Fruit fly (Drosophila melanogaster) whole organism, adult: Measurements from ENCODE around the gene Sec16.

Experiments
- CG11617 ChIP-seq: fragments of 200-800 bp; sonication (Bioruptor generic); optimal IDR thresholded peaks from 2 replicates; lab custom pipeline; 2017; ENCODE audit warnings: mild to moderate bottlenecking, missing biosample characterization, missing genetic modification reagents, missing genetic modification characterization
- CG12768 ChIP-seq: fragments of 200-800 bp; sonication (Bioruptor generic); optimal IDR thresholded peaks from 2 replicates; lab custom pipeline; 2017; ENCODE audit warnings: missing biosample characterization, missing genetic modification characterization, mild to moderate bottlenecking, moderate library complexity, missing genetic modification reagents
- CG14711 ChIP-seq: fragments of 200-800 bp; sonication (Bioruptor generic); optimal IDR thresholded peaks from 2 replicates; lab custom pipeline; 2018; ENCODE audit warnings: missing biosample characterization, mild to moderate bottlenecking, missing genetic modification characterization, moderate library complexity
- CG1620 ChIP-seq: fragments of 200-800 bp; sonication (Bioruptor generic); optimal IDR thresholded peaks from 2 replicates; lab custom pipeline; 2016; ENCODE audit warnings: missing biosample characterization, missing genetic modification characterization
- CG33017 ChIP-seq: fragments of 200-800 bp; sonication (Bioruptor generic); optimal IDR thresholded peaks from 2 replicates; lab custom pipeline; 2018; ENCODE audit warnings: missing biosample characterization, mild to moderate bottlenecking, missing genetic modification characterization, moderate library complexity
- CG5204 ChIP-seq: fragments of 200-800 bp; sonication (Bioruptor generic); optimal IDR thresholded peaks from 2 replicates; lab custom pipeline; 2016; ENCODE audit warnings: missing biosample characterization, missing genetic modification characterization
- CG7045 ChIP-seq: fragments of 200-800 bp; sonication (Bioruptor generic); optimal IDR thresholded peaks from 2 replicates; lab custom pipeline; 2017; ENCODE audit warnings: missing biosample characterization, mild to moderate bottlenecking, missing genetic modification characterization
- CG7101 ChIP-seq: fragments of 200-800 bp; sonication (Bioruptor generic); optimal IDR thresholded peaks from 2 replicates; lab custom pipeline; 2018; ENCODE audit warnings: missing biosample characterization, mild to moderate bottlenecking, missing genetic modification characterization, moderate library complexity
- Clk ChIP-seq: fragments of 200-800 bp; sonication (Bioruptor generic); optimal IDR thresholded peaks from 2 replicates; lab custom pipeline; 2017; ENCODE audit warnings: missing biosample characterization, missing genetic modification characterization
- Crg-1 ChIP-seq: fragments of 200-800 bp; sonication (Bioruptor generic); optimal IDR thresholded peaks from 2 replicates; lab custom pipeline; 2016; ENCODE audit warnings: missing biosample characterization, missing genetic modification characterization
- Hr96 ChIP-seq: fragments of 200-800 bp; sonication (Bioruptor generic); optimal IDR thresholded peaks from 2 replicates; lab custom pipeline; 2016; ENCODE audit warnings: missing biosample characterization, missing genetic modification characterization
- Mnt ChIP-seq: fragments of 200-800 bp; sonication (Bioruptor generic); optimal IDR thresholded peaks from 2 replicates; lab custom pipeline; 2016; ENCODE audit warnings: missing biosample characterization, mild to moderate bottlenecking, missing genetic modification characterization
- bab1 ChIP-seq: fragments of 200-800 bp; sonication (Bioruptor generic); optimal IDR thresholded peaks from 3 replicates; lab custom pipeline; 2019; ENCODE audit warnings: missing biosample characterization, mild to moderate bottlenecking, missing genetic modification characterization, moderate library complexity
- cic ChIP-seq: fragments of 200-800 bp; sonication (Bioruptor generic); optimal IDR thresholded peaks from 2 replicates; lab custom pipeline; 2017; ENCODE audit warnings: missing biosample characterization, mild to moderate bottlenecking, missing genetic modification characterization, moderate library complexity
- cnc ChIP-seq, 2 experiments: fragments of >200 bp; optimal IDR thresholded peaks; 2 replicates each; lab custom pipeline; 2017
- kay ChIP-seq: fragments of 200-800 bp; sonication (Bioruptor generic); peaks from one replicate; lab custom pipeline; 2016; ENCODE audit warnings: missing biosample characterization, missing genetic modification characterization, borderline replicate concordance
- ovo ChIP-seq: fragments of 200-800 bp; sonication (Bioruptor generic); optimal IDR thresholded peaks from 2 replicates; lab custom pipeline; 2016; ENCODE audit warnings: missing biosample characterization, missing genetic modification characterization
- pad ChIP-seq: fragments of 200-800 bp; sonication (Bioruptor generic); optimal IDR thresholded peaks from 3 replicates; lab custom pipeline; 2017; ENCODE audit warnings: missing biosample characterization, missing genetic modification characterization, mild to moderate bottlenecking, moderate library complexity, missing genetic modification reagents
- tj ChIP-seq: fragments of 200-800 bp; sonication (Bioruptor generic); optimal IDR thresholded peaks from 3 replicates; lab custom pipeline; 2017; ENCODE audit warnings: missing biosample characterization, mild to moderate bottlenecking, missing genetic modification characterization, moderate library complexity
- toe ChIP-seq: fragments of 200-800 bp; sonication (Bioruptor generic); optimal IDR thresholded peaks from 2 replicates; lab custom pipeline; 2016; ENCODE audit warnings: missing biosample characterization, missing genetic modification characterization

The Sec16 gene

DNA sequence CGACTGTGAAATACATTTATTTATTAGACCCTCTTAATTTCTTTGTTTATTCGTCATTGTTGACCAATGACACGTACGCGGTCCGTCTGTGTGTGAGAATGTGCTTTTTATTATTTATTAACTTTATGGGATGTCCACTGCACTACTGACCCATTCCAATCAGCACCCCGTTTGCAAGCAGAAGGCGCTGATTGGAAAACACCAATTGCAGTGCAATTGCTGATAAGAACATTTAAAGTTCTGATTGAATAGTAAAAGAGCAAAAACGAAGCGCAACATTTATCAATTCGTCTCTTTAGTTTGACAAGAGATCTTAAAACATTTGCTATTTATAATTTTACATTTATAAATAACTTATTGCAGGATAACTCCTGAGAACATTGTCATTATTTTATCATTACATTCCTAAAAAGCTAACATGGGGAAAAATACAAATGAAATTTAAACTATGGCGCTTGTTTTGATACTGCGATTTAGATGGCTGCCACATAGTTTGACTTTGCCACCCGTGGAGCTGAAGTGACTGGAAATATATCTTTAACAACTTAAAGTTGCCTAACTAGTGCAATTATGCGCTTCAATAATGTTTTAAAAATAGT is 62.7 kb downstream of the Sec16 start:
- TF ChIP-seq ovo (GFP tag; lab: Kevin White, UChicago) (no peak), kay (GFP tag; lab: Kevin White, UChicago) (peak; percentile 90)

DNA sequence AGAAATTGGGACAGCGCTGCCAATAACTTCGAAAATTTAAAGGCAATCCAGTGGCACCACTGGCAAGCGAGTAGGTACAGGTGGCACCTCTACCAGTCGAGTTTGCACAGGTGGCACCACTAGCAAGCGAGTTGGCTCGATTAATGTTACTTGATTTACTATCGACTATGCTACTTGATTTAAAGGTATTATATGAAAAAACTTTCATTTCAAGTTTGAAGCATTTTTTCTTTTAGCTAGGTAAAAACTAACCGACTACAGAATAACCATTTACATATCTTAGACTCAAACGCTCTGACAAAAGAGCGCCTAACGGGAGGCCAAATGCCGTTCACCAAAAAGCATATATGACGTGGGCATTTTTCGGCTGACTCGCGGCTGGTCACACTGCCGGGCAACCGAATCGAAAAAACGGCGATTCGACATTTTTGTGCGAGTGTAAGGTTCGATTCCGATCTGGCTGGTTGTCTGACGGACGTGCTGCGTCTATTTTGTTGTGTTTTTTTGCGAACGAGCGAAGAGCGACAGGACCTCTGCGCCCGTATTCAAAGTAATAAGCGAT is 63.2 kb downstream of the Sec16 start, which contains the start of gene Tis11:
TSS of gene Tis11 (plus strand) at position 417 of the 562 bp plus-strand sequence.
- TF ChIP-seq CG12768: no peak
- no peak for TF ChIP-seq Crg-1 (GFP tag; lab: Kevin White, UChicago)
- TF ChIP-seq CG7045 (GFP tag; lab: Kevin White, UChicago): no peak
- TF ChIP-seq CG1620 (GFP tag; lab: Kevin White, UChicago): peak; percentile 22
- no peak for TF ChIP-seq cnc (optimal IDR thresholded peaks at IDR 0.05; lab: Kevin White, UChicago)
- no peak for TF ChIP-seq CG33017
- peak; percentile 16 for TF ChIP-seq CG11617
- TF ChIP-seq Clk (GFP tag; lab: Kevin White, UChicago): no peak
- no peak for TF ChIP-seq CG14711 (tag; lab: Kevin White, UChicago)
- TF ChIP-seq CG7101 (tag; lab: Kevin White, UChicago): peak; percentile 29
- TF ChIP-seq pad (GFP tag; lab: Kevin White, UChicago): no peak
- TF ChIP-seq ovo (GFP tag; lab: Kevin White, UChicago): peak; percentile 83
- peak; percentile 61 for TF ChIP-seq Mnt
- TF ChIP-seq tj: peak; percentile 95
- TF ChIP-seq bab1 (GFP tag; lab: Kevin White, UChicago): peak; percentile 50
- TF ChIP-seq cic (GFP tag; lab: Kevin White, UChicago): no peak
- TF ChIP-seq toe (GFP tag; lab: Kevin White, UChicago): peak; percentile 10
- no peak for TF ChIP-seq CG5204 (GFP tag; lab: Kevin White, UChicago)
- TF ChIP-seq Hr96: no peak
- no peak for TF ChIP-seq kay (GFP tag; lab: Kevin White, UChicago)
